Worm (Caenorhabditis elegans): ENCODE results near the gene nadk-2.

DNA sequence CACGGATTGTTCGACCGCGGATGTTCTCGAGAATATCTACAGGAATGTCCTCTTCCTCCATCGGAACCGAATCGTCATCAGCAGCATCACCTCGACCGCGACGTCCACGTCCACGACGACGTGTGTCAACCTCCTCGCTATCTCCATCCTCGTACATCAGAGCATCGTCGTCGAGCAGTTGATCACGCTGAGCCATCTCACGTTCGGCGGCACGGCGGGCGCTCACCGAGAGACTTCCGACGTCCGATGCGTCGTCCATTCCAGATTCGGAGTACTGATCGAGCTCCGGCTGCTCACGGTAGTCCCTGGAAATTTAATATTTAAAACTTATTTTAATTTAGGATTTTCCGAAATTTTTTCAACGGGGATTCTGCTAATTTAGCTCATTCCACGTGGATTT, 43.4 kb upstream of the nadk-2 start:
- TF ChIP-seq nhr-23 (tag; optimal IDR thresholded peaks at IDR 0.05) = no peak
- no peak for TF ChIP-seq aly-2 (tag; optimal IDR thresholded peaks at IDR 0.05)
- no peak for TF ChIP-seq lin-13 (GFP tag; optimal IDR thresholded peaks at IDR 0.05)
- TF ChIP-seq ztf-4 (tag; optimal IDR thresholded peaks at IDR 0.05) = no peak
- TF ChIP-seq snpc-4 (tag; optimal IDR thresholded peaks at IDR 0.05) = no peak
- no peak for TF ChIP-seq ZK546.5 (tag; optimal IDR thresholded peaks at IDR 0.05)
- no peak for TF ChIP-seq unc-62 (GFP tag; optimal IDR thresholded peaks at IDR 0.05)
- no peak for TF ChIP-seq nhr-237 (tag; optimal IDR thresholded peaks at IDR 0.05)
- TF ChIP-seq ceh-82 (tag; optimal IDR thresholded peaks at IDR 0.05) = no peak
- TF ChIP-seq lsy-2 (tag; optimal IDR thresholded peaks at IDR 0.05) = no peak
